Worm (Caenorhabditis elegans) whole organism, L3 larva: Measurements from ENCODE around the gene lgc-58.

Experiments used
- R02D3.7 ChIP-seq: fragments of 150-350 bp; optimal IDR thresholded peaks from 2 replicates; lab custom pipeline; 2014; ENCODE audit warnings: missing biosample characterization, missing genetic modification characterization
- elt-3 ChIP-seq, 3 experiments: fragments of 150-350 bp in 1 of 3; sonication (generic microtip) in 2 of 3; optimal IDR thresholded peaks; 2 replicates in 2 of 3; 4 replicates in 1 of 3; lab custom pipeline; 2014 to 2017; ENCODE audit warnings: missing biosample characterization in 3 of 3, missing genetic modification characterization in 3 of 3
- fkh-10 ChIP-seq: sonication (generic microtip); optimal IDR thresholded peaks from 2 replicates; lab custom pipeline; 2017; ENCODE audit warnings: missing biosample characterization, missing genetic modification reagents, missing genetic modification characterization
- fos-1 ChIP-seq: fragments of 150-350 bp; optimal IDR thresholded peaks from 2 replicates; lab custom pipeline; 2014; ENCODE audit warnings: missing biosample characterization, missing genetic modification characterization
- jun-1 ChIP-seq: fragments of 150-350 bp; optimal IDR thresholded peaks from 2 replicates; lab custom pipeline; 2014; ENCODE audit warnings: missing biosample characterization, missing genetic modification reagents, missing genetic modification characterization
- nfya-1 ChIP-seq: sonication (generic microtip); optimal IDR thresholded peaks from 2 replicates; lab custom pipeline; 2017; ENCODE audit warnings: missing genetic modification characterization, mild to moderate bottlenecking, missing compliant biosample characterization, antibody characterized with exemption, moderate library complexity; ENCODE audit not compliant: insufficient read depth
- nhr-237 ChIP-seq: fragments of 150-350 bp; optimal IDR thresholded peaks from 2 replicates; lab custom pipeline; 2014; ENCODE audit warnings: missing biosample characterization, missing genetic modification characterization
- nhr-25 ChIP-seq: sonication (generic microtip); optimal IDR thresholded peaks from 2 replicates; lab custom pipeline; 2017; ENCODE audit warnings: missing biosample characterization, missing genetic modification characterization
- nhr-67 ChIP-seq: fragments of 150-350 bp; optimal IDR thresholded peaks from 2 replicates; lab custom pipeline; 2014; ENCODE audit warnings: missing biosample characterization, missing genetic modification characterization
- nhr-76 ChIP-seq: fragments of 150-350 bp; sonication (generic microtip); optimal IDR thresholded peaks from 5 replicates; lab custom pipeline; 2014; ENCODE audit warnings: missing biosample characterization, missing genetic modification characterization
- pha-4 ChIP-seq: fragments of 150-350 bp; optimal IDR thresholded peaks from 2 replicates; lab custom pipeline; 2014; ENCODE audit warnings: missing biosample characterization, missing genetic modification reagents, missing genetic modification characterization
- tbx-2 ChIP-seq: sonication (generic microtip); optimal IDR thresholded peaks from 2 replicates; lab custom pipeline; 2016; ENCODE audit warnings: mild to moderate bottlenecking, missing genetic modification characterization, missing compliant biosample characterization
- unc-39 ChIP-seq: sonication (generic microtip); optimal IDR thresholded peaks from 4 replicates; lab custom pipeline; 2017; ENCODE audit warnings: missing biosample characterization, missing genetic modification characterization
- unc-62 ChIP-seq: fragments of 150-350 bp; sonication (generic microtip); optimal IDR thresholded peaks from 4 replicates; lab custom pipeline; 2014; ENCODE audit warnings: missing biosample characterization, missing genetic modification reagents, missing genetic modification characterization

DNA sequence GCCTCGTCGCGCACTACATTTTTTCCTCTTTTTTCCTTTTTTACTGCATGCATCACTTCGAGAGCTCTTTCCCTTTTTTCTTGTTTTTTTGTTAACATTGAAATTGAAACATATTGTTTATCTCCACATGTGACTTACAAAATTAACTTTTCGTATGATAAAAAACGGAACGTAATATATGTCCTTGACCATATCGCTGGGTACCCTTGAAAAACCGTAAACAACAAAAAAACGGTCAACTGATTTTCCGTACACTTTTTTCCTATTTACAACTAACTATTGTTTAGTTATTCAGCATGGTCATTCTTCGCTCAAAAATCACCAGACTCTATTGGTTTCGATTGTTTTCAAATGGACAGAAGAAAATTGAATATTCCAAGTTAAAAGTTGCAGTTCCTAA, 46.7 kb downstream of the lgc-58 start, which contains the start of gene nnt-1:
- TF ChIP-seq nfya-1 (no peak), fos-1 (tag; lab: Kevin White, UChicago) (no peak), jun-1 (no peak), fkh-10 (GFP tag; lab: Kevin White, UChicago) (no peak), elt-3 (tag; optimal IDR thresholded peaks at IDR 0.05; lab: Kevin White, UChicago) (no peak), tbx-2 (no peak), unc-39 (tag; lab: Kevin White, UChicago) (no peak), nhr-67 (no peak), nhr-76 (tag; lab: Kevin White, UChicago) (no peak), pha-4 (peak; percentile 37), unc-62 (GFP tag; lab: Kevin White, UChicago) (no peak), nhr-237 (tag; lab: Kevin White, UChicago) (no peak), nhr-25 (no peak), R02D3.7 (tag; lab: Kevin White, UChicago) (no peak)
